Worm (Caenorhabditis elegans) whole organism, L2 larva: Measurements from ENCODE around the gene F18A12.7.

Experiments used
- R02D3.7 ChIP-seq: fragments of 150-350 bp; optimal IDR thresholded peaks from 2 replicates; lab custom pipeline; 2014; ENCODE audit warnings: missing biosample characterization, missing genetic modification characterization
- blmp-1 ChIP-seq: sonication (generic microtip); optimal IDR thresholded peaks from 2 replicates; lab custom pipeline; 2017; ENCODE audit warnings: missing genetic modification characterization, mild to moderate bottlenecking, missing compliant biosample characterization, antibody characterized with exemption, moderate library complexity; ENCODE audit not compliant: insufficient read depth
- ceh-82 ChIP-seq: fragments of 150-350 bp; optimal IDR thresholded peaks from 2 replicates; lab custom pipeline; 2014; ENCODE audit warnings: missing biosample characterization, missing genetic modification characterization
- elt-3 ChIP-seq: sonication (generic microtip); optimal IDR thresholded peaks from 2 replicates; lab custom pipeline; 2017; ENCODE audit warnings: missing biosample characterization, missing genetic modification characterization
- fos-1 ChIP-seq: fragments of 150-350 bp; optimal IDR thresholded peaks from 2 replicates; lab custom pipeline; 2014; ENCODE audit warnings: missing biosample characterization, missing genetic modification characterization
- mab-5 ChIP-seq: fragments of 150-350 bp; optimal IDR thresholded peaks from 2 replicates; lab custom pipeline; 2014; ENCODE audit warnings: missing biosample characterization, missing genetic modification characterization
- mdl-1 ChIP-seq, 2 experiments: fragments of 150-350 bp in 1 of 2; sonication (generic microtip) in 1 of 2; optimal IDR thresholded peaks; 2 replicates each; lab custom pipeline; 2017; ENCODE audit warnings: missing biosample characterization in 2 of 2, missing genetic modification characterization in 2 of 2
- nhr-11 ChIP-seq: fragments of 150-350 bp; optimal IDR thresholded peaks from 2 replicates; lab custom pipeline; 2014; ENCODE audit warnings: missing biosample characterization, missing genetic modification characterization
- nhr-77 ChIP-seq: fragments of 150-350 bp; optimal IDR thresholded peaks from 2 replicates; lab custom pipeline; 2014; ENCODE audit warnings: missing biosample characterization, missing genetic modification characterization
- sma-9 ChIP-seq, 2 experiments: fragments of 150-350 bp in 1 of 2; sonication (generic microtip) in 1 of 2; optimal IDR thresholded peaks; 2 replicates each; lab custom pipeline; 2014 to 2016; ENCODE audit warnings: missing genetic modification characterization in 2 of 2, mild to moderate bottlenecking in 1 of 2, missing biosample characterization in 1 of 2, missing compliant biosample characterization in 1 of 2, missing genetic modification reagents in 1 of 2, moderate library complexity in 1 of 2
- unc-39 ChIP-seq: fragments of 150-350 bp; optimal IDR thresholded peaks from 2 replicates; lab custom pipeline; 2014; ENCODE audit warnings: missing biosample characterization, missing genetic modification characterization
- unc-62 ChIP-seq: fragments of 150-350 bp; optimal IDR thresholded peaks from 2 replicates; lab custom pipeline; 2014; ENCODE audit warnings: missing biosample characterization, missing genetic modification reagents, missing genetic modification characterization
- zag-1 ChIP-seq: fragments of 150-350 bp; optimal IDR thresholded peaks from 2 replicates; lab custom pipeline; 2014; ENCODE audit warnings: missing biosample characterization, missing genetic modification characterization

ce11 chrII:3429400-3429799 is 15.1 kb upstream of the F18A12.7 start, which contains the start of gene C16C8.18:
- TF ChIP-seq zag-1 (no peak), nhr-11 (tag; lab: Kevin White, UChicago) (no peak), unc-62 (GFP tag; lab: Kevin White, UChicago) (no peak), nhr-77 (tag; lab: Kevin White, UChicago) (no peak), elt-3 (tag; lab: Kevin White, UChicago) (no peak), unc-39 (tag; lab: Kevin White, UChicago) (no peak), mab-5 (tag; lab: Kevin White, UChicago) (no peak), sma-9 (GFP tag; optimal IDR thresholded peaks at IDR 0.05; lab: Kevin White, UChicago) (no peak), sma-9 (tag; optimal IDR thresholded peaks at IDR 0.05; lab: Kevin White, UChicago) (no peak), ceh-82 (tag; lab: Kevin White, UChicago) (no peak), blmp-1 (tag; lab: Kevin White, UChicago) (no peak), fos-1 (no peak), R02D3.7 (no peak), mdl-1 (tag; optimal IDR thresholded peaks at IDR 0.05; lab: Kevin White, UChicago) (no peak)
